Worm (Caenorhabditis elegans): Measurements from ENCODE around the gene fkb-3.

fkb-3 gene

ce11 chrV:7186599-7186998, 38.4 kb upstream of the fkb-3 start:
- TF ChIP-seq daf-16 (GFP tag; optimal IDR thresholded peaks at IDR 0.05) (no peak), daf-16 (tag; optimal IDR thresholded peaks at IDR 0.05) (peak; percentile 37), lin-13 (GFP tag; optimal IDR thresholded peaks at IDR 0.05) (no peak), dmd-8 (GFP tag; IDR thresholded peaks at IDR 0.05) (no peak), T26A8.4 (GFP tag; IDR thresholded peaks at IDR 0.05) (no peak), hlh-11 (tag; optimal IDR thresholded peaks at IDR 0.05) (peak; percentile 52), nhr-28 (tag; optimal IDR thresholded peaks at IDR 0.05) (peak; percentile 75), rbr-2 (tag; optimal IDR thresholded peaks at IDR 0.05) (no peak), Y5F2A.4 (GFP tag; optimal IDR thresholded peaks at IDR 0.05) (no peak), F44E2.7 (GFP tag; IDR thresholded peaks at IDR 0.05) (no peak), Y75B8A.6 (GFP tag; IDR thresholded peaks at IDR 0.05) (no peak), duxl-1 (tag; optimal IDR thresholded peaks at IDR 0.05; ENCODE audit: poor library complexity) (no peak), dmd-6 (GFP tag; IDR thresholded peaks at IDR 0.05) (peak; percentile 69), pqm-1 (tag; optimal IDR thresholded peaks at IDR 0.05) (peak; percentile 69), nhr-77 (tag; optimal IDR thresholded peaks at IDR 0.05) (peak; percentile 49), zfp-2 (tag; optimal IDR thresholded peaks at IDR 0.05) (no peak), ceh-28 (tag; optimal IDR thresholded peaks at IDR 0.05) (no peak), dve-1 (tag; optimal IDR thresholded peaks at IDR 0.05; ENCODE audit: insufficient read depth) (peak; percentile 25), lin-1 (GFP tag; IDR thresholded peaks at IDR 0.05) (peak; percentile 75; the same call in 1 of the 2 replicates), mxl-3 (GFP tag; optimal IDR thresholded peaks at IDR 0.05) (no peak), nhr-6 (tag; optimal IDR thresholded peaks at IDR 0.05) (no peak), snpc-4 (tag; optimal IDR thresholded peaks at IDR 0.05) (no peak)

ce11 chrV:7187295-7187694, 37.7 kb upstream of the fkb-3 start:
- TF ChIP-seq mep-1 (tag; optimal IDR thresholded peaks at IDR 0.05) (no peak), daf-19 (GFP tag; conservative IDR thresholded peaks at IDR 0.05) (no peak), F44E2.7 (GFP tag; IDR thresholded peaks at IDR 0.05) (no peak), ZK546.5 (tag; optimal IDR thresholded peaks at IDR 0.05) (no peak), dmd-6 (GFP tag; IDR thresholded peaks at IDR 0.05) (peak; percentile 60), daf-16 (GFP tag; optimal IDR thresholded peaks at IDR 0.05) (peak in 1 of 2 experiments; percentile 4), daf-16 (tag; optimal IDR thresholded peaks at IDR 0.05) (peak; percentile 32), Y105C5A.15 (GFP tag; IDR thresholded peaks at IDR 0.05) (no peak)

DNA sequence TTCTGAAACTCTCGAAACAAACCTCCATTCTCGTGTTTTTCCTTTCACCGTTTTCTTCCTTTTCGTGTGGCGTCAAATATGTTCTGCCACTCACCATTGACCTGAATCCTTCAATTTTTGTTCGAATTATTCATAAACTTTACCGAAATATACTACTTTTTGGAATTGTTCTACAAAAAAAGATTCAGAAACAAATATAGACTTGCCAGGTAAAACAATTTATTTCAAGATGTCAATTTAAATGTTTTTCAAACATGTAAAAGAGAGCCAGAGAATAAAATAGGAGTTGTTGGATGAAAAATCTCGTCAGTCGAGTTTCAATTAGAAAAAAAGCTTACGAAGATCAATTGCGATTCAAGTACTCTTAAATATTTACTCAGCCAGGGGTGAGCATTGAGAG, 31.5 kb upstream of the fkb-3 start, which contains the start of gene F09G2.8:
TSS of gene F09G2.8 (minus strand) at position 101 of the 400 bp plus-strand sequence.
- TF ChIP-seq nhr-42 (GFP tag; IDR thresholded peaks at IDR 0.05) = no peak
- no peak for TF ChIP-seq lsy-2 (tag; optimal IDR thresholded peaks at IDR 0.05)
- no peak for TF ChIP-seq ZK337.2 (GFP tag; IDR thresholded peaks at IDR 0.05)

DNA sequence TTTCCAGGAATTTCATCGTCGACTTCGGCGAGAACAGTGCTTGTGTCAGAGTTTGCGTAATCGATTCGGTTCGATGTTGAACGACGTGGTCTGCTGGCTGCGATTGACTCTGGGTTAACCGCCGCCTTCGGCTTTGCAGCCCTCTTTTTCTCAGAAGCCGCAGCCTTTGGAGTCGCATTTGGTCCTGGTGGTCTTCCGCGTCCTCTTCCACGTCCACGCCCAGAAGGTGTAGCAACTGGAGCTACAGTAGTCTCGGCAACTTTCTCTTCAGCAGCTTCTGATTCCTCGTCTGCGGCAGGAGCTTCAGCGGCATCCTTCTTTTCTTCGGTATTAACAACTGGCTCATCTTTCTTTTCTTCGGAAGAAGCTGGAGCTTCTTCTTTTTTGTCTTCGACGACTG, 30.2 kb upstream of the fkb-3 start:
- no peak for TF ChIP-seq ceh-44 (GFP tag; IDR thresholded peaks at IDR 0.05)
- TF ChIP-seq pha-4 (GFP tag; IDR thresholded peaks at IDR 0.05) = no peak
- TF ChIP-seq pha-4 (tag; optimal IDR thresholded peaks at IDR 0.05) = no peak
- TF ChIP-seq fkh-10 (GFP tag; optimal IDR thresholded peaks at IDR 0.05) = no peak
- no peak for TF ChIP-seq spr-3 (GFP tag; optimal IDR thresholded peaks at IDR 0.05)
- no peak for TF ChIP-seq nhr-237 (tag; optimal IDR thresholded peaks at IDR 0.05)
- TF ChIP-seq F26F4.8 (GFP tag; conservative IDR thresholded peaks at IDR 0.05) = no peak
- peak; percentile 64 for TF ChIP-seq set-16 (GFP tag; IDR thresholded peaks at IDR 0.05)
- no peak for TF ChIP-seq rbr-2 (tag; optimal IDR thresholded peaks at IDR 0.05)

Measured in whole organism, L4 larva.